Fruit fly (Drosophila melanogaster) whole organism, pupa: ENCODE measurements around the gene Mhc.

Source experiments
- CG10348 ChIP-seq: fragments of 200-800 bp; sonication (Bioruptor generic); IDR thresholded peaks from 2 replicates; pipeline ENCODE4 v1.3.6; 2022; ENCODE audit warnings: missing biosample characterization, missing genetic modification characterization
- CG12605 ChIP-seq: fragments of 200-800 bp; sonication (Bioruptor generic); IDR thresholded peaks from 2 replicates; pipeline ENCODE4 v1.3.6; 2022; ENCODE audit warnings: missing biosample characterization, missing genetic modification characterization
- CG13204 ChIP-seq: fragments of 200-800 bp; sonication (Bioruptor generic); optimal IDR thresholded peaks from 2 replicates; lab custom pipeline; 2018; ENCODE audit warnings: missing biosample characterization, mild to moderate bottlenecking, missing genetic modification characterization, moderate library complexity
- CG14655 ChIP-seq: fragments of 200-800 bp; sonication (Bioruptor generic); optimal IDR thresholded peaks from 3 replicates; lab custom pipeline; 2017; ENCODE audit warnings: mild to moderate bottlenecking, missing biosample characterization, missing genetic modification reagents, missing genetic modification characterization
- CG15710 ChIP-seq: fragments of 200-800 bp; sonication (Bioruptor generic); optimal IDR thresholded peaks from 2 replicates; lab custom pipeline; 2018; ENCODE audit warnings: missing biosample characterization, mild to moderate bottlenecking, missing genetic modification characterization, moderate library complexity
- CG17806 ChIP-seq: fragments of 200-800 bp; sonication (Bioruptor generic); optimal IDR thresholded peaks from 2 replicates; lab custom pipeline; 2018; ENCODE audit warnings: missing biosample characterization, mild to moderate bottlenecking, missing genetic modification characterization, moderate library complexity
- CG32121 ChIP-seq: fragments of 200-800 bp; sonication (Bioruptor generic); IDR thresholded peaks from 2 replicates; pipeline ENCODE4 v1.3.6; 2022; ENCODE audit warnings: missing biosample characterization, missing genetic modification characterization
- CG9948 ChIP-seq: fragments of 200-800 bp; sonication (Bioruptor generic); optimal IDR thresholded peaks from 2 replicates; lab custom pipeline; 2018; ENCODE audit warnings: missing biosample characterization, mild to moderate bottlenecking, missing genetic modification characterization, moderate library complexity
- D1 ChIP-seq: fragments of 200-800 bp; sonication (Bioruptor generic); optimal IDR thresholded peaks from 2 replicates; lab custom pipeline; 2018; ENCODE audit warnings: missing biosample characterization, mild to moderate bottlenecking, missing genetic modification characterization, moderate library complexity
- EcR ChIP-seq: fragments of 200-800 bp; sonication (Bioruptor generic); optimal IDR thresholded peaks from 3 replicates; lab custom pipeline; 2019; ENCODE audit warnings: missing biosample characterization, missing genetic modification characterization, mild to moderate bottlenecking, moderate library complexity, missing genetic modification reagents
- Snoo ChIP-seq: fragments of 200-800 bp; sonication (Bioruptor generic); optimal IDR thresholded peaks from 3 replicates; lab custom pipeline; 2017; ENCODE audit warnings: missing biosample characterization, mild to moderate bottlenecking, missing genetic modification characterization, inconsistent platforms
- gl ChIP-seq: fragments of 200-800 bp; sonication (Bioruptor generic); optimal IDR thresholded peaks from 2 replicates; lab custom pipeline; 2018; ENCODE audit warnings: missing biosample characterization, mild to moderate bottlenecking, missing genetic modification characterization
- rn ChIP-seq: fragments of 200-800 bp; sonication (Bioruptor generic); IDR thresholded peaks from 2 replicates; pipeline ENCODE4 v1.3.6; 2022; ENCODE audit warnings: missing biosample characterization, missing genetic modification characterization

DNA sequence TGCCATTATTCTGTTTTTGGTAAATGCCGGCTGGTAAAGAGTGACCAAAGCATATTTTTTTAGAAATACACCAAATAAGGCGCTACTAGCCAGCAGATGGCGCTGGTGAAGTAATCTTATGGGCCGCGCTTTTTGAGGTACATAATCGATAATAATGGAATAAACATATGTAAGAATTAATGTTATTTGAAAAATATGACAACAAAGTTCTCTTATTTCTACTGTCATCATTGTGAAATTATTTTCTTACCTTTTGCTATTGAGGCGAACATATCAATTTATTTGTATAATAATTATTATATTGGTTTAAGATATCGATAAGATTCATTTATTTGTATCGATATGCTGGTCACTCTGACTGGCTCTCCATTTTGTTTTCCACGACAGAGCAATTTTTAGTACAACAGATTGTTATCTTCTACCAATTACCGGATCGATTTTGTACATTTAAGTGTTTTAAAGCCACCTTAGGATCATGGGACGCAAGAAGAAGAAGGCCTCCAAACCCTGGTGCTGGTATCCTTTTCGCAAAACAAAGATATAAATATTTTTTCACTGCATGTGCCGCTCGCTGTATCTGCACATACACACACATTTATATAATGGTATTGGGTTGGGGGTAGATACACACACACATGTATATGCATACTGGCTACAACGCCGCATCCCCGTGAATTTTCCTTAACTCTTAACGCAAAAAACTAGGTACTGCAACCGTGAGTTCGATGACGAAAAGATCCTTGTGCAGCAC, 23.1 kb upstream of the Mhc start, which contains the start of the genes LSm7 and BuGZ:
- TF ChIP-seq CG32121 (no peak), gl (tag; lab: Kevin White, UChicago) (no peak), Snoo (tag; lab: Kevin White, UChicago) (no peak), D1 (no peak), CG17806 (tag; lab: Kevin White, UChicago) (no peak), CG13204 (GFP tag; lab: Kevin White, UChicago) (no peak), CG14655 (no peak), CG10348 (GFP tag; lab: Robert Waterston, UW) (no peak), EcR (GFP tag; lab: Kevin White, UChicago) (no peak), CG15710 (tag; lab: Kevin White, UChicago) (no peak), rn (GFP tag; lab: Robert Waterston, UW) (no peak), CG12605 (GFP tag; lab: Robert Waterston, UW) (no peak), CG9948 (tag; lab: Kevin White, UChicago) (no peak)
